Fruit fly (Drosophila melanogaster) whole organism, embryonic: ENCODE measurements around the gene Apoltp.

Source experiments
- ATbp ChIP-seq: fragments of 200-800 bp; sonication (Bioruptor generic); optimal IDR thresholded peaks from 2 replicates; lab custom pipeline; 2017; ENCODE audit warnings: missing biosample characterization, mild to moderate bottlenecking, missing genetic modification characterization, missing genetic modification reagents
- Atf3 ChIP-seq: fragments of 200-800 bp; sonication (Bioruptor generic); optimal IDR thresholded peaks from 3 replicates; lab custom pipeline; 2016; ENCODE audit warnings: missing biosample characterization, missing genetic modification characterization
- Awh ChIP-seq: fragments of 200-800 bp; sonication (Bioruptor generic); IDR thresholded peaks from 2 replicates; pipeline ENCODE4, ENCODE4 v1.3.6; 2022; ENCODE audit warnings: missing biosample characterization, missing genetic modification characterization
- BEAF-32 ChIP-seq: fragments of 200-800 bp; sonication (Bioruptor generic); optimal IDR thresholded peaks from 3 replicates; lab custom pipeline; 2017; ENCODE audit warnings: missing biosample characterization, missing genetic modification characterization, mild to moderate bottlenecking, moderate library complexity, missing genetic modification reagents
- Bteb2 ChIP-seq: fragments of 200-800 bp; sonication (Bioruptor generic); optimal IDR thresholded peaks from 2 replicates; lab custom pipeline; 2016; ENCODE audit warnings: missing biosample characterization, missing genetic modification characterization
- C15 ChIP-seq: fragments of 200-800 bp; sonication (Bioruptor generic); IDR thresholded peaks from 3 replicates; pipeline ENCODE4 v1.3.6; 2022; ENCODE audit warnings: missing biosample characterization, missing genetic modification characterization
- CG1024 ChIP-seq: fragments of 200-800 bp; sonication (Bioruptor generic); IDR thresholded peaks from 2 replicates; pipeline ENCODE4 v1.3.6; 2022; ENCODE audit warnings: missing biosample characterization, missing genetic modification characterization
- CG13123 ChIP-seq: fragments of 200-800 bp; sonication (Bioruptor generic); optimal IDR thresholded peaks from 2 replicates; lab custom pipeline; 2016; ENCODE audit warnings: missing biosample characterization, missing genetic modification characterization
- CG13287 ChIP-seq: fragments of 200-800 bp; sonication (Bioruptor generic); IDR thresholded peaks from 2 replicates; pipeline ENCODE4 v1.3.6; 2022; ENCODE audit warnings: missing biosample characterization, missing genetic modification characterization; ENCODE audit not compliant: partially characterized antibody
- CG13424 ChIP-seq: fragments of 200-800 bp; sonication (Bioruptor generic); optimal IDR thresholded peaks from 2 replicates; lab custom pipeline; 2019; ENCODE audit warnings: missing biosample characterization, mild to moderate bottlenecking, missing genetic modification characterization, moderate library complexity
- CG3407 ChIP-seq: fragments of 200-800 bp; sonication (Bioruptor generic); optimal IDR thresholded peaks from 2 replicates; lab custom pipeline; 2018; ENCODE audit warnings: missing biosample characterization, mild to moderate bottlenecking, missing genetic modification characterization
- CG34376 ChIP-seq: fragments of 200-800 bp; sonication (Bioruptor generic); optimal IDR thresholded peaks from 2 replicates; lab custom pipeline; 2018; ENCODE audit warnings: missing biosample characterization, mild to moderate bottlenecking, missing genetic modification characterization
- CG4282 ChIP-seq: fragments of 200-800 bp; sonication (Bioruptor generic); optimal IDR thresholded peaks from 2 replicates; lab custom pipeline; 2016; ENCODE audit warnings: missing biosample characterization, missing genetic modification characterization
- CG5245 ChIP-seq: fragments of 200-800 bp; sonication (Bioruptor generic); optimal IDR thresholded peaks from 3 replicates; lab custom pipeline; 2016; ENCODE audit warnings: missing biosample characterization, missing genetic modification characterization
- CG6175 ChIP-seq: fragments of 200-800 bp; sonication (Bioruptor generic); IDR thresholded peaks from 3 replicates; pipeline ENCODE4 v1.3.6; 2022; ENCODE audit warnings: missing biosample characterization, missing genetic modification characterization
- CG6765 ChIP-seq: fragments of 200-800 bp; sonication (Bioruptor generic); optimal IDR thresholded peaks from 3 replicates; lab custom pipeline; 2017; ENCODE audit warnings: missing biosample characterization, mild to moderate bottlenecking, missing genetic modification characterization
- CG8281 ChIP-seq: fragments of 200-800 bp; sonication (Bioruptor generic); optimal IDR thresholded peaks from 2 replicates; lab custom pipeline; 2018; ENCODE audit warnings: missing biosample characterization, mild to moderate bottlenecking, missing genetic modification characterization, moderate library complexity
- D ChIP-seq, 2 experiments: fragments of 200-800 bp in 1 of 2; fragments of >200 bp in 1 of 2; sonication (Bioruptor generic) in 1 of 2; optimal IDR thresholded peaks; 2 replicates in 1 of 2; 3 replicates in 1 of 2; lab custom pipeline; 2017; ENCODE audit warnings: mild to moderate bottlenecking in 1 of 2, missing biosample characterization in 1 of 2, missing genetic modification characterization in 1 of 2, missing genetic modification reagents in 1 of 2
- Dp ChIP-seq: fragments of 200-800 bp; sonication (Bioruptor generic); optimal IDR thresholded peaks from 2 replicates; lab custom pipeline; 2018; ENCODE audit warnings: missing biosample characterization, mild to moderate bottlenecking, missing genetic modification characterization, moderate library complexity
- E2f2 ChIP-seq: fragments of 200-800 bp; sonication (Bioruptor generic); IDR thresholded peaks from 2 replicates; pipeline ENCODE4 v1.3.6; 2022; ENCODE audit warnings: missing biosample characterization, missing genetic modification characterization
- HmgZ ChIP-seq: fragments of 200-800 bp; sonication (Bioruptor generic); optimal IDR thresholded peaks from 2 replicates; lab custom pipeline; 2018; ENCODE audit warnings: missing biosample characterization, mild to moderate bottlenecking, missing genetic modification characterization
- Mad ChIP-seq: fragments of 200-800 bp; sonication (Bioruptor generic); optimal IDR thresholded peaks from 2 replicates; lab custom pipeline; 2016; ENCODE audit warnings: missing biosample characterization, missing genetic modification characterization
- Opbp ChIP-seq: fragments of 200-800 bp; sonication (Bioruptor generic); IDR thresholded peaks from 3 replicates; pipeline ENCODE4 v1.3.6; 2022; ENCODE audit warnings: missing biosample characterization, missing genetic modification characterization; ENCODE audit not compliant: partially characterized antibody
- Optix ChIP-seq: fragments of 200-800 bp; sonication (Bioruptor generic); IDR thresholded peaks from 3 replicates; pipeline ENCODE4 v1.3.6; 2022; ENCODE audit warnings: missing biosample characterization, missing genetic modification characterization
- Stat92E ChIP-seq, 3 experiments: fragments of >200 bp in 2 of 3; fragments of 200-800 bp in 1 of 3; sonication (Bioruptor generic) in 1 of 3; optimal IDR thresholded peaks; 2 replicates each; lab custom pipeline; 2017 to 2019; ENCODE audit warnings: missing biosample characterization in 3 of 3, missing genetic modification characterization in 3 of 3, mild to moderate bottlenecking in 1 of 3, moderate library complexity in 1 of 3
- Usf ChIP-seq: fragments of 200-800 bp; sonication (Bioruptor generic); optimal IDR thresholded peaks from 2 replicates; lab custom pipeline; 2017; ENCODE audit warnings: missing genotype, missing biosample characterization, missing genetic modification characterization
- ab ChIP-seq: fragments of 200-800 bp; sonication (Bioruptor generic); optimal IDR thresholded peaks from 2 replicates; lab custom pipeline; 2016; ENCODE audit warnings: missing biosample characterization, missing genetic modification characterization
- amos ChIP-seq: fragments of 200-800 bp; sonication (Bioruptor generic); IDR thresholded peaks from 2 replicates; pipeline ENCODE4 v1.3.6; 2022; ENCODE audit warnings: missing biosample characterization, missing genetic modification characterization; ENCODE audit not compliant: partially characterized antibody
- bcd ChIP-seq: fragments of 200-800 bp; sonication (Bioruptor generic); optimal IDR thresholded peaks from 2 replicates; lab custom pipeline; 2017; ENCODE audit warnings: missing biosample characterization, mild to moderate bottlenecking, missing genetic modification characterization
- chinmo ChIP-seq: fragments of 200-800 bp; sonication (Bioruptor generic); IDR thresholded peaks from 4 replicates; pipeline ENCODE4 v1.3.6; 2022; ENCODE audit warnings: missing biosample characterization, missing genetic modification characterization; ENCODE audit not compliant: partially characterized antibody
- corto ChIP-seq: fragments of 200-800 bp; sonication (Bioruptor generic); optimal IDR thresholded peaks from 2 replicates; lab custom pipeline; 2016; ENCODE audit warnings: missing biosample characterization, mild to moderate bottlenecking, missing genetic modification characterization, moderate library complexity
- crc ChIP-seq: fragments of 200-800 bp; sonication (Bioruptor generic); optimal IDR thresholded peaks from 2 replicates; lab custom pipeline; 2016; ENCODE audit warnings: missing biosample characterization, missing genetic modification characterization
- dmrt11E ChIP-seq: fragments of 200-800 bp; sonication (Bioruptor generic); optimal IDR thresholded peaks from 3 replicates; lab custom pipeline; 2018; ENCODE audit warnings: missing biosample characterization, mild to moderate bottlenecking, missing genetic modification characterization, moderate library complexity
- gem ChIP-seq: fragments of 200-800 bp; sonication (Bioruptor generic); optimal IDR thresholded peaks from 2 replicates; lab custom pipeline; 2019; ENCODE audit warnings: missing biosample characterization, mild to moderate bottlenecking, missing genetic modification characterization, moderate library complexity
- grn ChIP-seq: fragments of 200-800 bp; sonication (Bioruptor generic); optimal IDR thresholded peaks from 3 replicates; lab custom pipeline; 2017; ENCODE audit warnings: missing biosample characterization, missing genetic modification characterization
- her ChIP-seq: fragments of 200-800 bp; sonication (Bioruptor generic); optimal IDR thresholded peaks from 2 replicates; lab custom pipeline; 2016; ENCODE audit warnings: missing biosample characterization, missing genetic modification characterization
- hth ChIP-seq: fragments of >200 bp; optimal IDR thresholded peaks from 2 replicates; lab custom pipeline; 2017; ENCODE audit warnings: inconsistent platforms
- jigr1 ChIP-seq: fragments of 200-800 bp; sonication (Bioruptor generic); IDR thresholded peaks from 3 replicates; pipeline ENCODE4 v1.3.6; 2022; ENCODE audit warnings: missing biosample characterization, missing genetic modification characterization
- jing ChIP-seq: fragments of 200-800 bp; sonication (Bioruptor generic); optimal IDR thresholded peaks from 2 replicates; lab custom pipeline; 2018; ENCODE audit warnings: missing biosample characterization, mild to moderate bottlenecking, missing genetic modification characterization
- ken ChIP-seq: fragments of 200-800 bp; sonication (Bioruptor generic); IDR thresholded peaks from 3 replicates; pipeline ENCODE4 v1.3.6; 2022; ENCODE audit warnings: missing biosample characterization, missing genetic modification characterization
- lmd ChIP-seq: fragments of 200-800 bp; sonication (Bioruptor generic); IDR thresholded peaks from 2 replicates; pipeline ENCODE4 v1.3.6; 2022; ENCODE audit warnings: missing biosample characterization, missing genetic modification characterization
- odd ChIP-seq: fragments of 200-800 bp; sonication (Bioruptor generic); optimal IDR thresholded peaks from 2 replicates; lab custom pipeline; 2017; ENCODE audit warnings: missing biosample characterization, mild to moderate bottlenecking, missing genetic modification characterization
- pros ChIP-seq: fragments of 200-800 bp; sonication (Bioruptor generic); optimal IDR thresholded peaks from 3 replicates; lab custom pipeline; 2019; ENCODE audit warnings: missing biosample characterization, mild to moderate bottlenecking, missing genetic modification characterization, moderate library complexity
- ranshi ChIP-seq: fragments of 200-800 bp; sonication (Bioruptor generic); IDR thresholded peaks from 2 replicates; pipeline ENCODE4 v1.3.6; 2022; ENCODE audit warnings: missing biosample characterization, missing genetic modification characterization
- scrt ChIP-seq: fragments of 200-800 bp; sonication (Bioruptor generic); optimal IDR thresholded peaks from 2 replicates; lab custom pipeline; 2018; ENCODE audit warnings: missing biosample characterization, mild to moderate bottlenecking, missing genetic modification characterization, moderate library complexity
- stwl ChIP-seq: fragments of 200-800 bp; sonication (Bioruptor generic); optimal IDR thresholded peaks from 3 replicates; lab custom pipeline; 2018; ENCODE audit warnings: missing biosample characterization, mild to moderate bottlenecking, missing genetic modification characterization, moderate library complexity
- tll ChIP-seq, 2 experiments: fragments of 200-800 bp in 1 of 2; fragments of >200 bp in 1 of 2; sonication (Bioruptor generic) in 1 of 2; optimal IDR thresholded peaks; 2 replicates each; lab custom pipeline; 2017 to 2019; ENCODE audit warnings: missing biosample characterization in 2 of 2, missing genetic modification characterization in 2 of 2, mild to moderate bottlenecking in 1 of 2, moderate library complexity in 1 of 2

The Apoltp gene

dm6 chr2L:9692364-9693348, 58.7 kb downstream of the Apoltp start (continued):
- TF ChIP-seq Usf (no peak), Mad (GFP tag; lab: Kevin White, UChicago) (no peak), gem (peak; percentile 79), ken (GFP tag; lab: Robert Waterston, UW) (peak; percentile 51; the same call in 1 of the 3 replicates), amos (GFP tag; lab: Robert Waterston, UW) (no peak), jigr1 (GFP tag; lab: Robert Waterston, UW) (no peak; the same call in 2 of the 3 replicates), CG34376 (GFP tag; lab: Kevin White, UChicago) (no peak), dmrt11E (tag; lab: Kevin White, UChicago) (no peak), lmd (GFP tag; lab: Robert Waterston, UW) (peak; percentile 81), Optix (GFP tag; lab: Robert Waterston, UW) (0 out of 3 replicates have a peak, but pooled peaks have one; percentile 26), jing (GFP tag; lab: Kevin White, UChicago) (no peak), bcd (GFP tag; lab: Kevin White, UChicago) (peak; percentile 34), E2f2 (GFP tag; lab: Robert Waterston, UW) (peak; percentile 50; the same call in 1 of the 2 replicates), stwl (tag; lab: Kevin White, UChicago) (no peak), corto (peak; percentile 46), ab (no peak), Bteb2 (GFP tag; lab: Kevin White, UChicago) (peak; percentile 26), ranshi (GFP tag; lab: Robert Waterston, UW) (peak; percentile 82), CG3407 (no peak), CG13424 (tag; lab: Kevin White, UChicago) (peak; percentile 63), grn (GFP tag; lab: Kevin White, UChicago) (no peak), scrt (peak; percentile 53), BEAF-32 (GFP tag; lab: Kevin White, UChicago) (no peak), tll (GFP tag; optimal IDR thresholded peaks at IDR 0.05; lab: Kevin White, UChicago) (no peak), Atf3 (no peak), CG13123 (GFP tag; lab: Kevin White, UChicago) (no peak), CG8281 (tag; lab: Kevin White, UChicago) (no peak), her (GFP tag; lab: Kevin White, UChicago) (no peak), odd (GFP tag; lab: Kevin White, UChicago) (no peak), Opbp (no peak), pros (no peak), crc (GFP tag; lab: Kevin White, UChicago) (no peak), CG4282 (GFP tag; lab: Kevin White, UChicago) (no peak), chinmo (peak; percentile 97; the same call in 3 of the 4 replicates), Awh (GFP tag; lab: Robert Waterston, UW) (peak; percentile 62), CG6175 (GFP tag; lab: Robert Waterston, UW) (peak; percentile 8; the same call in 2 of the 3 replicates), C15 (peak; percentile 65; the same call in 2 of the 3 replicates), D (optimal IDR thresholded peaks at IDR 0.05; lab: Kevin White, UChicago) (no peak), D (GFP tag; optimal IDR thresholded peaks at IDR 0.05; lab: Kevin White, UChicago) (no peak), CG6765 (GFP tag; lab: Kevin White, UChicago) (no peak), CG5245 (GFP tag; lab: Kevin White, UChicago) (no peak), CG1024 (GFP tag; lab: Robert Waterston, UW) (peak; percentile 54; the same call in 1 of the 2 replicates), CG13287 (GFP tag; lab: Robert Waterston, UW) (peak; percentile 10; the same call in 1 of the 2 replicates), Dp (GFP tag; lab: Kevin White, UChicago) (no peak), hth (lab: Kevin White, UChicago) (no peak), HmgZ (peak; percentile 14), Stat92E (GFP tag; optimal IDR thresholded peaks at IDR 0.05; lab: Kevin White, UChicago) (no peak), ATbp (GFP tag; lab: Kevin White, UChicago) (peak; percentile 12)
